Worm (Caenorhabditis elegans): ENCODE measurements around the gene col-98.

col-98 gene

DNA sequence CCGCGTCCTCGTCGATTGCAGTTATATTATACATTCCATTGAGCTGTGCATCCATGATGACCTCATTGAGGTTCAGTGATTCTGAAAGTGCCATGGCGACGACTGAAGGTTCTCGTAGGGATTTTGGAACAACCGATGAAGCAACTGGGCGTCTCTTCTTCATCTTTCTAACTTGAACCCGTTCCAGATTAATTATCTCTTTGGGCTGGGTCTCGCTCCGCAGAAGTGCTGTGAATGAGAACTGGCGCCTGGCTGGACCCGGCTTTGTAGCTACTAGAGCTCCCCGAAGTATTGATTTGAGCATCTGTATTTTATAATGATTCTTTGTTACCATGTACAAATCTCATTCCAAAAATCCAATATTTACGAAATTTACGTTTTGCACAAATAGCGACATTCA is 41.2 kb upstream of the col-98 start, which contains the start of gene ZK1010.2 (continued):
- TF ChIP-seq ctbp-1 (GFP tag; IDR thresholded peaks at IDR 0.05) (no peak), madf-9 (GFP tag; conservative IDR thresholded peaks at IDR 0.05) (0 out of 2 replicates have a peak, but pooled peaks have one; percentile 24), rbr-2 (tag; optimal IDR thresholded peaks at IDR 0.05) (no peak), mdl-1 (tag; optimal IDR thresholded peaks at IDR 0.05) (no peak), ceh-28 (tag; optimal IDR thresholded peaks at IDR 0.05) (no peak), egl-43 (GFP tag; IDR thresholded peaks at IDR 0.05) (no peak), F49E8.2 (tag; optimal IDR thresholded peaks at IDR 0.05; ENCODE audit: borderline replicate concordance) (peak; percentile 63), lim-7 (GFP tag; IDR thresholded peaks at IDR 0.05) (no peak), nhr-237 (tag; optimal IDR thresholded peaks at IDR 0.05) (no peak), Y5F2A.4 (GFP tag; optimal IDR thresholded peaks at IDR 0.05) (no peak), nhr-42 (GFP tag; IDR thresholded peaks at IDR 0.05) (no peak), lin-29 (GFP tag; IDR thresholded peaks at IDR 0.05) (no peak), zfp-3 (GFP tag; conservative IDR thresholded peaks at IDR 0.05) (no peak), mxl-2 (GFP tag; conservative IDR thresholded peaks at IDR 0.05) (no peak), arid-1 (GFP tag; conservative IDR thresholded peaks at IDR 0.05) (no peak; the same call in 1 of the 2 replicates), dmd-8 (GFP tag; IDR thresholded peaks at IDR 0.05) (no peak), Y105C5A.15 (GFP tag; IDR thresholded peaks at IDR 0.05) (0 out of 2 replicates have a peak, but pooled peaks have one; percentile 43), D1046.2 (GFP tag; IDR thresholded peaks at IDR 0.05) (0 out of 2 replicates have a peak, but pooled peaks have one; percentile 57), ceh-20 (GFP tag; IDR thresholded peaks at IDR 0.05) (no peak), lin-13 (GFP tag; optimal IDR thresholded peaks at IDR 0.05) (no peak), ceh-32 (tag; optimal IDR thresholded peaks at IDR 0.05; ENCODE audit: poor library complexity) (no peak), fos-1 (tag; optimal IDR thresholded peaks at IDR 0.05) (no peak)

DNA sequence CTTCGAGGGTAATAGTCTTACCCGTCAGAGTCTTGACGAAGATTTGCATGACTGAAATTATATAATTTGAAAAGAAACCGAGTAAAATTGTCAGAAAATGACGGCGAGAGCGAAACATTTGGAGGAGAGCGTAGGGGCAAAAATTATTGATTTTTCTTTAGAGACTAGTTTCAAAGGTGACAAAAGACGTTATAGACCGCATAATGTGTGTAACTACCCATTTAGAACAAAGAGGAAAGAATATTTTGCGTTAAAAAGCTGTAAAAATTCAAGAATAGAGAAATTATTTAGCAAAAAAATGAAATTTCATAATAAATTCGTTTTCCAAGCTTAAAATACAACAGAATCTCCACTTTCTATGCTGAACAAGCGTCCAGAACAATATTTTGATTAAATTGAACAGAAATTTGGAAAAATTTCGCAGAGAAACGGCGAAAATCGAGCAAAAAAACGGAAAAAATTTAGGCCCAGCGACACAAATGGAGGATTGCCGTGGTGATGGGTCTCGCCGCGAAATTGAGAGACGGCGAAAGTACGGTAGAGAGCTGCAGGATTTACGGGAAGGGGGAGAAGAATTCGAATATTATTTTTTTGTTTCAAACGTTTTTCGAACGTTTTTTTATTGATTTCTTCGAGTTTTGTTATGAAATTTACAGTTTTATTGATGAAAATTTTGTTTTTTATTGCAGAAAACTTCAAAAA is 40.2 kb upstream of the col-98 start, which contains the start of the genes ubq-2 and frg-1:
ubq-2 (minus strand) TSS at position 51 of the 702 bp plus-strand sequence.
frg-1 (plus strand) TSS at position 690 of the 702 bp plus-strand sequence.
- TF ChIP-seq duxl-1 (tag; optimal IDR thresholded peaks at IDR 0.05; ENCODE audit: poor library complexity) (peak; percentile 58), zip-2 (tag; optimal IDR thresholded peaks at IDR 0.05) (peak; percentile 2), ztf-11 (tag; optimal IDR thresholded peaks at IDR 0.05) (no peak), mdt-29 (GFP tag; IDR thresholded peaks at IDR 0.05) (peak; percentile 57; the same call in 1 of the 2 replicates), jun-1 (tag; optimal IDR thresholded peaks at IDR 0.05) (no peak), madf-9 (GFP tag; conservative IDR thresholded peaks at IDR 0.05) (no peak), madf-5 (GFP tag; IDR thresholded peaks at IDR 0.05) (no peak), daf-16 (GFP tag; optimal IDR thresholded peaks at IDR 0.05) (no peak), daf-16 (tag; optimal IDR thresholded peaks at IDR 0.05) (no peak), nhr-42 (GFP tag; IDR thresholded peaks at IDR 0.05) (0 out of 2 replicates have a peak, but pooled peaks have one; percentile 38), T26A8.4 (GFP tag; IDR thresholded peaks at IDR 0.05) (peak; percentile 77), cey-2 (tag; optimal IDR thresholded peaks at IDR 0.05; ENCODE audit: borderline replicate concordance, insufficient read depth) (no peak), dmd-8 (GFP tag; IDR thresholded peaks at IDR 0.05) (no peak), unc-39 (tag; optimal IDR thresholded peaks at IDR 0.05) (no peak), ces-1 (GFP tag; optimal IDR thresholded peaks at IDR 0.05) (no peak), dmd-9 (GFP tag; IDR thresholded peaks at IDR 0.05) (no peak), R02D3.7 (tag; optimal IDR thresholded peaks at IDR 0.05) (peak; percentile 96), aly-2 (tag; optimal IDR thresholded peaks at IDR 0.05) (no peak), nhr-111 (GFP tag; optimal IDR thresholded peaks at IDR 0.05) (no peak), set-16 (GFP tag; IDR thresholded peaks at IDR 0.05) (0 out of 2 replicates have a peak, but pooled peaks have one; percentile 8), sdz-12 (GFP tag; optimal IDR thresholded peaks at IDR 0.05) (no peak), Y5F2A.4 (GFP tag; optimal IDR thresholded peaks at IDR 0.05) (no peak), nhr-6 (tag; optimal IDR thresholded peaks at IDR 0.05) (peak; percentile 53), lin-1 (GFP tag; IDR thresholded peaks at IDR 0.05) (0 out of 2 replicates have a peak, but pooled peaks have one; percentile 44), nhr-48 (tag; optimal IDR thresholded peaks at IDR 0.05) (peak; percentile 1), snpc-4 (tag; optimal IDR thresholded peaks at IDR 0.05) (no peak), F49E8.2 (tag; optimal IDR thresholded peaks at IDR 0.05; ENCODE audit: borderline replicate concordance) (peak; percentile 76), unc-130 (GFP tag; optimal IDR thresholded peaks at IDR 0.05) (peak; percentile 43), lsy-2 (tag; optimal IDR thresholded peaks at IDR 0.05) (peak; percentile 99 to 100), nhr-102 (tag; optimal IDR thresholded peaks at IDR 0.05) (peak; percentile 77), egl-27 (tag; optimal IDR thresholded peaks at IDR 0.05) (no peak), nhr-76 (tag; optimal IDR thresholded peaks at IDR 0.05) (no peak)

Data from whole organism, L4 larva.